Fruit fly (Drosophila melanogaster) S2 (cell line): ENCODE data around the gene ND-30.

Experiments
- CG8478 ChIP-seq: fragments of >200 bp; optimal IDR thresholded peaks from 2 replicates; lab custom pipeline; 2018
- CTCF ChIP-seq, 2 experiments: fragments of >200 bp; optimal IDR thresholded peaks; 2 replicates each; lab custom pipeline; 2018

DNA sequence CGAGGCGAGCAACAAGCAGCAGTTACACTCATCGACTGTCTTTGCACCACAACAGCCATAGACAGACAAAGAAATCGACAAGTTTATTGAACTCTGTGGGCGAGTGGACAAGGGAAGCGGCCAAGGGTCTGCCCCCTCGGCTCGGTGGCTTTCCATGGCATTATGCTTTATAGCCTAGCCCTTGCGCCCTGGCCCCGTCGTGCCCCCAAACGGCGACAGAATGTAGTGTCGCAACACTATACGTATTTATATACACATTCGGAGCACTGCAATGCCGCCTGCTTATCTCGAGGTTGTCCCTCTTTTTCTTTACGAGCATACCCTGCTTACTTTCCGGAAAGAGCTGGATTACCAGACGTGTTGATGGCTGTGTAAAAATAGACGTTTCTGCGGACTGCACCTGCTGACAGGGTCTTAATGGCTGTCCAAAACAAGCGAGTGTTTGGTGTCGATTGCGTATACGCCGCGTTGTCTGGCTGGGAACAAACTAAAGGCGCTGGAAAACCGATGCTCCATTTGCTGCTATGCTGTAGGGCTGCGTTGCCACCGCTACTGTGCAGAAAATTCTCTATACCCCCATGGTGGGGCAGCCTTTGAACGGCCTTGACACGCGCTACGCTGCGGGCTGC, 36.6 kb downstream of the ND-30 start:
- TF ChIP-seq CG8478 (lab: Kevin White, UChicago) (no peak), CTCF (optimal IDR thresholded peaks at IDR 0.05; lab: Kevin White, UChicago) (no peak)
